Worm (Caenorhabditis elegans) whole organism, L4 larva: Measurements from ENCODE around the gene ZK1073.2.

ENCODE experiments used
- ZK546.5 ChIP-seq, 2 experiments: sonication (generic microtip); optimal IDR thresholded peaks; 2 replicates each; lab custom pipeline; 2017; ENCODE audit warnings: missing biosample characterization in 2 of 2, missing genetic modification characterization in 2 of 2
- ama-1 ChIP-seq: fragments of 150-350 bp; optimal IDR thresholded peaks from 2 replicates; lab custom pipeline; 2014; ENCODE audit warnings: inconsistent platforms, mixed read lengths
- ceh-20 ChIP-seq: fragments of 200-800 bp; sonication (Bioruptor generic); IDR thresholded peaks from 2 replicates; pipeline ENCODE4 v1.3.6; 2022; ENCODE audit warnings: missing genetic modification reagents, missing genetic modification characterization, missing compliant biosample characterization
- ceh-44 ChIP-seq: fragments of 200-800 bp; sonication (Bioruptor generic); IDR thresholded peaks from 2 replicates; pipeline ENCODE4 v1.3.6; 2022; ENCODE audit warnings: missing genetic modification reagents, missing genetic modification characterization, missing compliant biosample characterization
- lin-13 ChIP-seq: fragments of 150-350 bp; optimal IDR thresholded peaks from 2 replicates; lab custom pipeline; 2014; ENCODE audit warnings: missing biosample characterization, missing genetic modification reagents, missing genetic modification characterization
- lin-29 ChIP-seq: fragments of 200-800 bp; sonication (Bioruptor generic); IDR thresholded peaks from 2 replicates; pipeline ENCODE4 v1.3.6; 2022; ENCODE audit warnings: missing genetic modification reagents, missing genetic modification characterization, missing compliant biosample characterization
- mdl-1 ChIP-seq, 2 experiments: fragments of 150-350 bp in 1 of 2; sonication (generic microtip) in 1 of 2; optimal IDR thresholded peaks; 2 replicates each; lab custom pipeline; 2014 to 2017; ENCODE audit warnings: missing biosample characterization in 2 of 2, missing genetic modification characterization in 2 of 2
- nhr-25 ChIP-seq: sonication (generic microtip); optimal IDR thresholded peaks from 2 replicates; lab custom pipeline; 2017; ENCODE audit warnings: missing genetic modification characterization, mild to moderate bottlenecking, missing compliant biosample characterization, antibody characterized with exemption, moderate library complexity, borderline replicate concordance; ENCODE audit not compliant: insufficient read depth
- nhr-77 ChIP-seq: fragments of 150-350 bp; optimal IDR thresholded peaks from 2 replicates; lab custom pipeline; 2014; ENCODE audit warnings: missing biosample characterization, missing genetic modification characterization
- pha-4 ChIP-seq, 2 experiments: fragments of 150-350 bp in 1 of 2; fragments of 200-800 bp in 1 of 2; sonication (Bioruptor generic) in 1 of 2; IDR thresholded peaks in 1 of 2; optimal IDR thresholded peaks in 1 of 2; 2 replicates each; pipeline versions ENCODE4 v1.3.6 to Lab custom; 2014 to 2022; ENCODE audit warnings: missing genetic modification characterization in 2 of 2, missing genetic modification reagents in 2 of 2, missing biosample characterization in 1 of 2, missing compliant biosample characterization in 1 of 2
- tag-97 ChIP-seq: fragments of 200-800 bp; sonication (Bioruptor generic); IDR thresholded peaks from 2 replicates; pipeline ENCODE4 v1.3.6; 2022; ENCODE audit warnings: missing genetic modification characterization, missing compliant biosample characterization
- vab-7 ChIP-seq: fragments of 200-800 bp; sonication (Bioruptor generic); IDR thresholded peaks from 2 replicates; pipeline ENCODE4 v1.3.6; 2022; ENCODE audit warnings: missing genetic modification reagents, missing genetic modification characterization, missing compliant biosample characterization
- zag-1 ChIP-seq: fragments of 150-350 bp; optimal IDR thresholded peaks from 2 replicates; lab custom pipeline; 2014; ENCODE audit warnings: missing biosample characterization, missing genetic modification characterization

DNA sequence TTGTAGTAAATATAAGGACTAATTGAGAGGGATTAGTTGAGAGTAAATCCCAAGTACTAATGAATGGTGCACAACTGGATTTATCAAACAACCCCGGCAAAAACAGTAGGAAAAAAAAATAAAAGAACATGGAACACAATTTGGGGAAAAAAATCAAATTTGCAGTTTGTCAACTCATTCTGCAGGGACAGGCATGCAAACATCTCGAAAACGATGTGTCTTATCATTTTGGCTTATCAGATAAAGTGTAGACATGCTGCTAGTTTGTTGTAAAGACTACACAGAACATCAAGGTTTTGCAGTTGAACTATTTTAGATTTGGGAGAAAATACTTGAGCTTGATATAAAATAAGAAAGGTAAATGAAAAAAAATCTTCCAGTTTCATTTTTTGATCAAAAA lies 50.2 kb downstream of the ZK1073.2 start:
- TF ChIP-seq nhr-77 (tag; lab: Kevin White, UChicago): no peak
- TF ChIP-seq tag-97 (GFP tag; lab: Robert Waterston, UW): no peak
- no peak for TF ChIP-seq vab-7
- no peak for TF ChIP-seq ama-1 (lab: Kevin White, UChicago)
- TF ChIP-seq pha-4 (GFP tag; IDR thresholded peaks at IDR 0.05; lab: Robert Waterston, UW): no peak
- no peak for TF ChIP-seq pha-4 (tag; optimal IDR thresholded peaks at IDR 0.05; lab: Kevin White, UChicago)
- TF ChIP-seq lin-13 (GFP tag; lab: Kevin White, UChicago): no peak
- TF ChIP-seq zag-1 (tag; lab: Kevin White, UChicago): no peak
- no peak for TF ChIP-seq ceh-44 (GFP tag; lab: Robert Waterston, UW)
- TF ChIP-seq ZK546.5 (tag; optimal IDR thresholded peaks at IDR 0.05; lab: Kevin White, UChicago): no peak
- no peak for TF ChIP-seq ceh-20 (GFP tag; lab: Robert Waterston, UW)
- no peak for TF ChIP-seq nhr-25 (tag; lab: Kevin White, UChicago)
- no peak for TF ChIP-seq mdl-1 (tag; optimal IDR thresholded peaks at IDR 0.05; lab: Kevin White, UChicago)
- TF ChIP-seq lin-29: no peak
